Worm (Caenorhabditis elegans) whole organism, L4/young adult: Measurements from ENCODE around the gene pgp-9.

Experiments
- dao-5 ChIP-seq: sonication (generic microtip); optimal IDR thresholded peaks from 2 replicates; lab custom pipeline; 2016; ENCODE audit warnings: missing genotype, missing genetic modification characterization, moderate library complexity, missing compliant biosample characterization
- him-1 ChIP-seq: sonication (generic microtip); optimal IDR thresholded peaks from 2 replicates; lab custom pipeline; 2016; ENCODE audit warnings: missing genotype, missing genetic modification reagents, missing genetic modification characterization, missing compliant biosample characterization

ce11 chrV:17810053-17810452 lies 54.4 kb downstream of the pgp-9 start, which contains the start of gene srh-296:
- TF ChIP-seq dao-5 (tag; lab: Kevin White, UChicago) (no peak), him-1 (tag; lab: Kevin White, UChicago) (no peak)
